Fruit fly (Drosophila melanogaster) whole organism, wandering third instar larva: ENCODE measurements around the gene NaPi-III.

Experiments
- Abd-B ChIP-seq: fragments of >200 bp; optimal IDR thresholded peaks from 2 replicates; lab custom pipeline; 2017; ENCODE audit warnings: missing biosample characterization, missing genetic modification characterization
- CG32264 ChIP-seq: fragments of 200-800 bp; sonication (Bioruptor generic); optimal IDR thresholded peaks from 2 replicates; lab custom pipeline; 2016; ENCODE audit warnings: missing biosample characterization, missing genetic modification characterization
- CG9705 ChIP-seq: fragments of 200-800 bp; sonication (Bioruptor generic); optimal IDR thresholded peaks from 2 replicates; lab custom pipeline; 2018; ENCODE audit warnings: missing biosample characterization, mild to moderate bottlenecking, missing genetic modification characterization
- CrebA ChIP-seq: fragments of 200-800 bp; sonication (Bioruptor generic); optimal IDR thresholded peaks from 2 replicates; lab custom pipeline; 2016; ENCODE audit warnings: missing biosample characterization, mild to moderate bottlenecking, missing genetic modification characterization, borderline replicate concordance
- Dfd ChIP-seq: fragments of >200 bp; optimal IDR thresholded peaks from 2 replicates; lab custom pipeline; 2017; ENCODE audit warnings: missing biosample characterization, missing genetic modification characterization
- HLH106 ChIP-seq: fragments of 200-800 bp; optimal IDR thresholded peaks from 3 replicates; lab custom pipeline; 2019; ENCODE audit warnings: missing biosample characterization, mild to moderate bottlenecking, missing genetic modification characterization, moderate library complexity
- Hnf4 ChIP-seq: fragments of 200-800 bp; sonication (Bioruptor generic); optimal IDR thresholded peaks from 2 replicates; lab custom pipeline; 2016; ENCODE audit warnings: missing biosample characterization, mild to moderate bottlenecking, missing genetic modification characterization
- Hr78 ChIP-seq: fragments of >200 bp; optimal IDR thresholded peaks from 2 replicates; lab custom pipeline; 2017; ENCODE audit warnings: missing biosample characterization, missing genetic modification characterization
- Hr83 ChIP-seq: fragments of 200-300 bp; sonication (Bioruptor generic); optimal IDR thresholded peaks from 2 replicates; lab custom pipeline; 2016; ENCODE audit warnings: missing biosample characterization, mild to moderate bottlenecking, missing genetic modification characterization, moderate library complexity; ENCODE audit not compliant: poor library complexity, severe bottlenecking
- Jra ChIP-seq: sonication (Bioruptor generic); optimal IDR thresholded peaks from 2 replicates; lab custom pipeline; 2016; ENCODE audit warnings: missing biosample characterization, missing genetic modification characterization
- OdsH ChIP-seq: fragments of 200-800 bp; sonication (Bioruptor generic); optimal IDR thresholded peaks from 2 replicates; lab custom pipeline; 2016; ENCODE audit warnings: missing biosample characterization, mild to moderate bottlenecking, missing genetic modification characterization
- Rel ChIP-seq, 2 experiments: fragments of 200-800 bp; sonication (Bioruptor generic) in 1 of 2; optimal IDR thresholded peaks; 2 replicates in 1 of 2; 3 replicates in 1 of 2; lab custom pipeline; 2016 to 2019; ENCODE audit warnings: mild to moderate bottlenecking in 2 of 2, missing biosample characterization in 2 of 2, missing genetic modification characterization in 2 of 2, moderate library complexity in 1 of 2
- Vsx2 ChIP-seq: fragments of 200-300, 225-300 bp; sonication (Bioruptor generic); optimal IDR thresholded peaks from 2 replicates; lab custom pipeline; 2018; ENCODE audit warnings: missing biosample characterization, missing genetic modification characterization; ENCODE audit not compliant: partially characterized antibody
- br ChIP-seq: fragments of 200-800 bp; sonication (Bioruptor generic); optimal IDR thresholded peaks from 2 replicates; lab custom pipeline; 2016; ENCODE audit warnings: missing biosample characterization, missing genetic modification characterization
- brk ChIP-seq: fragments of 200-800 bp; sonication (Bioruptor generic); optimal IDR thresholded peaks from 2 replicates; lab custom pipeline; 2016; ENCODE audit warnings: missing biosample characterization, mild to moderate bottlenecking, missing genetic modification characterization
- dl ChIP-seq, 2 experiments: fragments of 175-275, 200-275 bp in 1 of 2; fragments of 200-275 bp in 1 of 2; sonication (Bioruptor generic); optimal IDR thresholded peaks; lab custom pipeline; 2018; ENCODE audit warnings: mild to moderate bottlenecking in 2 of 2, missing biosample characterization in 2 of 2, missing genetic modification characterization in 2 of 2, moderate library complexity in 2 of 2; ENCODE audit not compliant: partially characterized antibody in 2 of 2, insufficient read depth in 1 of 2
- ey ChIP-seq: fragments of 200-800 bp; sonication (Bioruptor generic); optimal IDR thresholded peaks from 2 replicates; lab custom pipeline; 2016; ENCODE audit warnings: missing biosample characterization, missing genetic modification characterization
- foxo ChIP-seq, 2 experiments: fragments of 200-800 bp; sonication (Bioruptor generic); optimal IDR thresholded peaks; 2 replicates in 1 of 2; 3 replicates in 1 of 2; lab custom pipeline; 2016 to 2017; ENCODE audit warnings: missing biosample characterization in 2 of 2, missing genetic modification characterization in 2 of 2
- fru ChIP-seq: fragments of 200-800 bp; sonication (Bioruptor generic); optimal IDR thresholded peaks from 3 replicates; lab custom pipeline; 2016; ENCODE audit warnings: missing biosample characterization, mild to moderate bottlenecking, missing genetic modification characterization
- h ChIP-seq: fragments of 200-800 bp; sonication (Bioruptor generic); optimal IDR thresholded peaks from 3 replicates; lab custom pipeline; 2016; ENCODE audit warnings: missing biosample characterization, mild to moderate bottlenecking, missing genetic modification characterization
- jim ChIP-seq: fragments of 175-275, 200-325 bp; sonication (Bioruptor generic); optimal IDR thresholded peaks from 2 replicates; lab custom pipeline; 2016; ENCODE audit warnings: missing biosample characterization, mild to moderate bottlenecking, missing genetic modification characterization
- psq ChIP-seq: fragments of 200-800 bp; sonication (Bioruptor generic); optimal IDR thresholded peaks from 3 replicates; lab custom pipeline; 2017; ENCODE audit warnings: missing biosample characterization, mild to moderate bottlenecking, missing genetic modification characterization, moderate library complexity
- rgr ChIP-seq: fragments of 200-800 bp; sonication (Bioruptor generic); optimal IDR thresholded peaks from 3 replicates; lab custom pipeline; 2016; ENCODE audit warnings: missing biosample characterization, mild to moderate bottlenecking, missing genetic modification characterization
- sage ChIP-seq: fragments of 200-800 bp; sonication (Bioruptor generic); optimal IDR thresholded peaks from 2 replicates; lab custom pipeline; 2016; ENCODE audit warnings: missing biosample characterization, mild to moderate bottlenecking, missing genetic modification characterization
- sv ChIP-seq: fragments of 200-800 bp; sonication (Bioruptor generic); optimal IDR thresholded peaks from 3 replicates; lab custom pipeline; 2016; ENCODE audit warnings: missing biosample characterization, missing genetic modification characterization
- tai ChIP-seq: sonication (Bioruptor generic); optimal IDR thresholded peaks from 2 replicates; lab custom pipeline; 2016; ENCODE audit warnings: missing biosample characterization, missing genetic modification characterization
- usp ChIP-seq: fragments of >200 bp; optimal IDR thresholded peaks from 2 replicates; lab custom pipeline; 2017; ENCODE audit warnings: missing biosample characterization, missing genetic modification characterization
- woc ChIP-seq: sonication (Bioruptor generic); optimal IDR thresholded peaks from 2 replicates; lab custom pipeline; 2016; ENCODE audit warnings: missing biosample characterization, mild to moderate bottlenecking, missing genetic modification characterization

NaPi-III gene

DNA sequence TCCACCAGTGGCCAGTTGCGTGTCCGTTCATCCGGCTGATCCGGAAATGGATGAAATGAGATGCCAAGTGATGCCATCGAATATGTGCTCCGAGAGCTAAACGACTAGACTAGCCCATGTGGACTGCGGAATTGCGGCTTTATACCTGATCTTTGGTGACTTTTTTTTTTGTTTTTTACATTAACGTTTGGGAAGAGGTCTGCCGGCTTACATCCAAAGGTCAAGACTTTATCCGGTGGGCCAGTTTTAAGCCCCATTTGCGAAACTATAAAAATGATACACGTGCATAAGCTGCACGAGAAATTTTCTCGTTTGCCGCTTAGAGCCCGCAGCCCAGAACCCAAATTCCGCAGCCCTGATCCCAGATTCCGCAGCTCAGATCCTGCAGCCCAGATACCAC, 20.2 kb upstream of the NaPi-III start, which contains the start of gene Elo68alpha:
Elo68alpha (minus strand) TSS at position 101 of the 400 bp plus-strand sequence.
- TF ChIP-seq brk (GFP tag; lab: Kevin White, UChicago) (no peak), OdsH (no peak), psq (GFP tag; lab: Kevin White, UChicago) (no peak), dl (GFP tag; optimal IDR thresholded peaks at IDR 0.05; lab: Kevin White, UChicago; ENCODE audit: insufficient read depth in 1 of 2, partially characterized antibody in 2 of 2) (no peak), foxo (GFP tag; optimal IDR thresholded peaks at IDR 0.05; lab: Kevin White, UChicago) (no peak), h (GFP tag; lab: Kevin White, UChicago) (no peak), Hr83 (GFP tag; lab: Kevin White, UChicago) (no peak), Abd-B (GFP tag; lab: Kevin White, UChicago) (no peak), sage (GFP tag; lab: Kevin White, UChicago) (no peak), usp (GFP tag; lab: Kevin White, UChicago) (no peak), ey (no peak), br (GFP tag; lab: Kevin White, UChicago) (no peak), tai (GFP tag; lab: Kevin White, UChicago) (no peak), Dfd (GFP tag; lab: Kevin White, UChicago) (no peak), jim (no peak), Jra (no peak), fru (GFP tag; lab: Kevin White, UChicago) (no peak), Hr78 (GFP tag; lab: Kevin White, UChicago) (no peak)

DNA sequence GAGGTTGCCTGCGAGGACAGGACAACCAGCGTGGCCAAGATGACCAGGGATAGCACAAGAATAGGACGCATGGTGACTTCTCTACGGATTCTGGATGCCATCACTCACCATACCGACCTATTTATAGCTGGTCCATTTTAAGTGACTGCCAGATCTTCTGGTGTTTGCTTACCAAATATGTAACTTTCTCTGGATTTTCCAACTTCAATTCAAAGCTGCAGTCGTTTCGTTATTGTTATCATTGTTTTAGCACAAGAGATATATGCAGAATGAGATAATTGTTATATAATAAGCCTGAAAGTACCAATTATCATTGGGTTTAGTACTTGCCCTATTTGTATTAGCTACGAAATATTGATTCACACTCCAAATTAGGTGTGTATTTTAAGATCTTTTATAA, 19.4 kb upstream of the NaPi-III start, which contains the start of gene CG32071:
CG32071 (minus strand) TSS at position 101 of the 400 bp plus-strand sequence.
- TF ChIP-seq CG9705 (GFP tag; lab: Kevin White, UChicago) = no peak
- no peak for TF ChIP-seq Hr78 (GFP tag; lab: Kevin White, UChicago)
- no peak for TF ChIP-seq HLH106 (tag; lab: Kevin White, UChicago)
- no peak for TF ChIP-seq Vsx2 (GFP tag; lab: Kevin White, UChicago)
- no peak for TF ChIP-seq Dfd (GFP tag; lab: Kevin White, UChicago)
- no peak for TF ChIP-seq sv (GFP tag; lab: Kevin White, UChicago)
- no peak for TF ChIP-seq fru (GFP tag; lab: Kevin White, UChicago)

DNA sequence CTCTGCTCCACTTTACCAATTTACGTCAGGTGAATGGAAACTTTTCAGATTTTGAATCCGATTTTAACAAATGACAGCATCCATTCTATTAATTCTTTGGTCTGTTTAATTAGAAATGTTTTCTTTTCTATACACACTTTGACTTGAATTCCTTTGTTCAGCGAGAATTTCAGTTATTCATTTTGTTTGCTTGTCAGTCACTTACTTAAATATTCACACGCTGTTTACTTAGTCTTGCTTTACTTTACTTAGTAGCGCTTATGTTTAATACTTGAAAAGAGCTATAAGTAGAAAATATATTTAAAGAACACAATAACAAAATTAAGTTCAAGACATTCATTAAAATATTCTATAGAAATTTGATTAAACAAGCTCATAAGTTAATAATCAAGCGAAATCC, 15.7 kb upstream of the NaPi-III start, which contains the start of gene CG32073:
CG32073 (minus strand) TSS at position 151 of the 400 bp plus-strand sequence.
- TF ChIP-seq Rel (GFP tag; optimal IDR thresholded peaks at IDR 0.05; lab: Kevin White, UChicago) = no peak
- TF ChIP-seq Rel (tag; optimal IDR thresholded peaks at IDR 0.05; lab: Kevin White, UChicago) = no peak
- no peak for TF ChIP-seq Hr78 (GFP tag; lab: Kevin White, UChicago)
- TF ChIP-seq brk (GFP tag; lab: Kevin White, UChicago) = no peak
- no peak for TF ChIP-seq sv (GFP tag; lab: Kevin White, UChicago)
- no peak for TF ChIP-seq OdsH
- TF ChIP-seq, all 38 proteins: peak for 0

DNA sequence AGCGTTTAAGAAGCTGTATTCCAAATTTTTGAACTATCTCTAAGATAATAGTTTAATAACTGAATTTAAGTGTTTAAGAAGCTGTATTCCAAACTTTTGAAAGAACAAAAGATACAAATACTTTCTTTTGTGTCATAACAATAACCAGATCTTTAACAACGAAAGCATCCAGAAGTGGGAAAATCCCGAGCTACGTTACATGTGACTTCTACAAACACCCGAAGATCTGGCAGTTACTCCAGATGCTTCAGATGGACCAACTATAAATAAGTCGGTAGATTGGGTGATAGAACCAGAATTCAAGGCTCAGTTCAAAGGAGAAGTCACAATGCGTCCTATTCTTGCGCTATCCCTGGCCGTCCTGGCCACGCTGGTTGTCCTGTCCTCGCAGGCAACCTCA, 15.2 kb upstream of the NaPi-III start, which contains the start of gene CG12522:
CG12522 (plus strand) TSS at position 301 of the 400 bp plus-strand sequence.
- no peak for TF ChIP-seq sage (GFP tag; lab: Kevin White, UChicago)
- TF ChIP-seq Hnf4 = no peak
- no peak for TF ChIP-seq Hr83 (GFP tag; lab: Kevin White, UChicago)
- no peak for TF ChIP-seq CG9705 (GFP tag; lab: Kevin White, UChicago)
- no peak for TF ChIP-seq CrebA (GFP tag; lab: Kevin White, UChicago)
- TF ChIP-seq foxo (GFP tag; optimal IDR thresholded peaks at IDR 0.05; lab: Kevin White, UChicago) = no peak
- no peak for TF ChIP-seq Hr78 (GFP tag; lab: Kevin White, UChicago)
- TF ChIP-seq Rel (GFP tag; optimal IDR thresholded peaks at IDR 0.05; lab: Kevin White, UChicago) = no peak
- no peak for TF ChIP-seq Rel (tag; optimal IDR thresholded peaks at IDR 0.05; lab: Kevin White, UChicago)
- TF ChIP-seq sv (GFP tag; lab: Kevin White, UChicago) = no peak
- TF ChIP-seq tai (GFP tag; lab: Kevin White, UChicago) = no peak
- TF ChIP-seq Vsx2 (GFP tag; lab: Kevin White, UChicago) = no peak
- TF ChIP-seq Abd-B (GFP tag; lab: Kevin White, UChicago) = no peak
- no peak for TF ChIP-seq br (GFP tag; lab: Kevin White, UChicago)
- TF ChIP-seq Jra = no peak
- TF ChIP-seq dl (GFP tag; optimal IDR thresholded peaks at IDR 0.05; lab: Kevin White, UChicago; ENCODE audit: insufficient read depth in 1 of 2, partially characterized antibody in 2 of 2) = no peak
- TF ChIP-seq jim = no peak
- TF ChIP-seq usp (GFP tag; lab: Kevin White, UChicago) = no peak
- no peak for TF ChIP-seq woc
- TF ChIP-seq CG32264 (GFP tag; lab: Kevin White, UChicago) = no peak
- TF ChIP-seq rgr (GFP tag; lab: Kevin White, UChicago) = no peak
- TF ChIP-seq, all 38 proteins: peak for 0
